Fruit fly (Drosophila melanogaster) whole organism, embryonic: ENCODE measurements around the gene Obp19d.
A peak's percentile ranks its signal among the peaks of the same experiment; 100 is the strongest.

Experiments used
- BEAF-32 ChIP-seq: fragments of 200-800 bp; sonication (Bioruptor generic); optimal IDR thresholded peaks from 3 replicates; lab custom pipeline; 2017; ENCODE audit warnings: missing biosample characterization, missing genetic modification characterization, mild to moderate bottlenecking, moderate library complexity, missing genetic modification reagents
- Bgb ChIP-seq: fragments of 200-800 bp; sonication (Bioruptor generic); IDR thresholded peaks from 2 replicates; pipeline ENCODE4 v1.3.6; 2022; ENCODE audit warnings: missing biosample characterization, missing genetic modification characterization; ENCODE audit not compliant: partially characterized antibody
- Blimp-1 ChIP-seq: fragments of 200-800 bp; sonication (Bioruptor generic); optimal IDR thresholded peaks from 3 replicates; lab custom pipeline; 2018; ENCODE audit warnings: missing biosample characterization, missing genetic modification characterization, mild to moderate bottlenecking, moderate library complexity, missing genetic modification reagents
- CG10431 ChIP-seq: fragments of 200-800 bp; sonication (Bioruptor generic); optimal IDR thresholded peaks from 3 replicates; lab custom pipeline; 2018; ENCODE audit warnings: missing biosample characterization, mild to moderate bottlenecking, missing genetic modification characterization
- CG12155 ChIP-seq: fragments of 200-800 bp; sonication (Bioruptor generic); optimal IDR thresholded peaks from 3 replicates; lab custom pipeline; 2016; ENCODE audit warnings: missing biosample characterization, missing genetic modification characterization
- CG12299 ChIP-seq: fragments of 200-800 bp; sonication (Bioruptor generic); optimal IDR thresholded peaks from 2 replicates; lab custom pipeline; 2018; ENCODE audit warnings: missing biosample characterization, mild to moderate bottlenecking, missing genetic modification characterization
- CG1233 ChIP-seq: fragments of 200-800 bp; sonication (Bioruptor generic); optimal IDR thresholded peaks from 4 replicates; lab custom pipeline; 2018; ENCODE audit warnings: missing biosample characterization, mild to moderate bottlenecking, missing genetic modification characterization
- CG12391 ChIP-seq: fragments of 200-800 bp; sonication (Bioruptor generic); optimal IDR thresholded peaks from 3 replicates; lab custom pipeline; 2018; ENCODE audit warnings: missing biosample characterization, mild to moderate bottlenecking, missing genetic modification characterization, moderate library complexity
- CG13296 ChIP-seq: fragments of 200-800 bp; sonication (Bioruptor generic); optimal IDR thresholded peaks from 3 replicates; lab custom pipeline; 2018; ENCODE audit warnings: missing biosample characterization, mild to moderate bottlenecking, missing genetic modification characterization
- CG15073 ChIP-seq: fragments of 200-800 bp; sonication (Bioruptor generic); optimal IDR thresholded peaks from 2 replicates; lab custom pipeline; 2016; ENCODE audit warnings: missing biosample characterization, missing genetic modification characterization
- CG15696 ChIP-seq: fragments of 200-800 bp; sonication (Bioruptor generic); optimal IDR thresholded peaks from 2 replicates; lab custom pipeline; 2019; ENCODE audit warnings: missing biosample characterization, mild to moderate bottlenecking, missing genetic modification characterization, moderate library complexity
- CG1647 ChIP-seq: fragments of 200-800 bp; sonication (Bioruptor generic); optimal IDR thresholded peaks from 3 replicates; lab custom pipeline; 2016; ENCODE audit warnings: missing biosample characterization, missing genetic modification characterization
- CG16779 ChIP-seq: fragments of 200-800 bp; sonication (Bioruptor generic); IDR thresholded peaks from 2 replicates; pipeline ENCODE4 v1.3.6; 2022; ENCODE audit warnings: missing biosample characterization, missing genetic modification characterization
- CG16813 ChIP-seq: fragments of 200-800 bp; sonication (Bioruptor generic); IDR thresholded peaks from 3 replicates; pipeline ENCODE4 v1.3.6; 2022; ENCODE audit warnings: missing biosample characterization, missing genetic modification characterization; ENCODE audit not compliant: partially characterized antibody
- CG2129 ChIP-seq: fragments of 200-800 bp; sonication (Bioruptor generic); IDR thresholded peaks from 2 replicates; pipeline ENCODE4 v1.3.6; 2022; ENCODE audit warnings: missing biosample characterization, missing genetic modification characterization; ENCODE audit not compliant: partially characterized antibody
- CG2199 ChIP-seq: fragments of 200-800 bp; sonication (Bioruptor generic); IDR thresholded peaks from 3 replicates; pipeline ENCODE4 v1.3.6; 2022; ENCODE audit warnings: missing biosample characterization, missing genetic modification characterization
- CG2889 ChIP-seq: fragments of 200-800 bp; sonication (Bioruptor generic); IDR thresholded peaks from 3 replicates; pipeline ENCODE4 v1.3.6; 2022; ENCODE audit warnings: missing biosample characterization, missing genetic modification characterization
- CG31441 ChIP-seq: fragments of 200-800 bp; sonication (Bioruptor generic); IDR thresholded peaks from 2 replicates; pipeline ENCODE4 v1.3.6; 2022; ENCODE audit warnings: missing biosample characterization, missing genetic modification characterization
- CG32767 ChIP-seq: fragments of 200-800 bp; sonication (Bioruptor generic); IDR thresholded peaks from 2 replicates; pipeline ENCODE4 v1.3.6; 2022; ENCODE audit warnings: missing biosample characterization, missing genetic modification characterization
- CG3407 ChIP-seq: fragments of 200-800 bp; sonication (Bioruptor generic); optimal IDR thresholded peaks from 2 replicates; lab custom pipeline; 2018; ENCODE audit warnings: missing biosample characterization, mild to moderate bottlenecking, missing genetic modification characterization
- CG34224 ChIP-seq: fragments of 200-800 bp; sonication (Bioruptor generic); IDR thresholded peaks from 3 replicates; pipeline ENCODE4 v1.3.6; 2022; ENCODE audit warnings: missing biosample characterization, missing genetic modification characterization; ENCODE audit not compliant: partially characterized antibody
- CG43689 ChIP-seq: fragments of 200-800 bp; sonication (Bioruptor generic); IDR thresholded peaks from 2 replicates; pipeline ENCODE4 v1.3.6; 2022; ENCODE audit warnings: missing biosample characterization, missing genetic modification characterization
- CG4617 ChIP-seq: fragments of 200-800 bp; sonication (Bioruptor generic); optimal IDR thresholded peaks from 3 replicates; lab custom pipeline; 2016; ENCODE audit warnings: missing biosample characterization, missing genetic modification characterization, borderline replicate concordance
- CG4707 ChIP-seq: fragments of 200-800 bp; sonication (Bioruptor generic); optimal IDR thresholded peaks from 2 replicates; lab custom pipeline; 2018; ENCODE audit warnings: missing biosample characterization, mild to moderate bottlenecking, missing genetic modification characterization, moderate library complexity
- CG5953 ChIP-seq: fragments of 200-800 bp; sonication (Bioruptor generic); IDR thresholded peaks from 2 replicates; pipeline ENCODE4 v1.3.6; 2022; ENCODE audit warnings: missing biosample characterization, missing genetic modification characterization
- Fer2 ChIP-seq: fragments of 200-800 bp; sonication (Bioruptor generic); optimal IDR thresholded peaks from 2 replicates; lab custom pipeline; 2018; ENCODE audit warnings: missing biosample characterization, mild to moderate bottlenecking, missing genetic modification characterization, moderate library complexity
- Hmr ChIP-seq: fragments of 200-800 bp; sonication (Bioruptor generic); optimal IDR thresholded peaks from 3 replicates; lab custom pipeline; 2017; ENCODE audit warnings: mild to moderate bottlenecking, missing biosample characterization, missing genetic modification reagents, missing genetic modification characterization
- Hr39 ChIP-seq: fragments of >200 bp; optimal IDR thresholded peaks from 2 replicates; lab custom pipeline; 2017
- NC2β ChIP-seq: fragments of 200-800 bp; sonication (Bioruptor generic); optimal IDR thresholded peaks from 2 replicates; lab custom pipeline; 2016; ENCODE audit warnings: missing biosample characterization, missing genetic modification characterization
- Opbp ChIP-seq: fragments of 200-800 bp; sonication (Bioruptor generic); IDR thresholded peaks from 3 replicates; pipeline ENCODE4 v1.3.6; 2022; ENCODE audit warnings: missing biosample characterization, missing genetic modification characterization; ENCODE audit not compliant: partially characterized antibody
- Optix ChIP-seq: fragments of 200-800 bp; sonication (Bioruptor generic); IDR thresholded peaks from 3 replicates; pipeline ENCODE4 v1.3.6; 2022; ENCODE audit warnings: missing biosample characterization, missing genetic modification characterization
- Pdp1 ChIP-seq, 2 experiments: fragments of 200-800 bp; sonication (Bioruptor generic); optimal IDR thresholded peaks; 3 replicates each; lab custom pipeline; 2016; ENCODE audit warnings: missing biosample characterization in 2 of 2, missing genetic modification characterization in 2 of 2, mild to moderate bottlenecking in 1 of 2, moderate library complexity in 1 of 2
- Sry-β ChIP-seq: fragments of 200-800 bp; sonication (Bioruptor generic); optimal IDR thresholded peaks from 2 replicates; lab custom pipeline; 2018; ENCODE audit warnings: missing biosample characterization, mild to moderate bottlenecking, missing genetic modification characterization, moderate library complexity
- Xrp1 ChIP-seq: fragments of 200-800 bp; sonication (Bioruptor generic); IDR thresholded peaks from 2 replicates; pipeline ENCODE4 v1.3.6; 2022; ENCODE audit warnings: missing biosample characterization, missing genetic modification characterization
- YL-1 ChIP-seq: fragments of 200-800 bp; sonication (Bioruptor generic); optimal IDR thresholded peaks from 3 replicates; lab custom pipeline; 2017; ENCODE audit warnings: missing biosample characterization, mild to moderate bottlenecking, missing genetic modification characterization
- chn ChIP-seq: fragments of 200-800 bp; sonication (Bioruptor generic); optimal IDR thresholded peaks from 2 replicates; lab custom pipeline; 2016; ENCODE audit warnings: missing biosample characterization, missing genetic modification characterization
- ci ChIP-seq: fragments of 200-800 bp; sonication (Bioruptor generic); IDR thresholded peaks from 3 replicates; pipeline ENCODE4 v1.3.6; 2022; ENCODE audit warnings: missing biosample characterization, missing genetic modification characterization
- dimm ChIP-seq: fragments of 200-800 bp; sonication (Bioruptor generic); IDR thresholded peaks from 2 replicates; pipeline ENCODE4 v1.3.6; 2022; ENCODE audit warnings: missing biosample characterization, missing genetic modification characterization
- ems ChIP-seq: fragments of 200-800 bp; sonication (Bioruptor generic); optimal IDR thresholded peaks from 3 replicates; lab custom pipeline; 2016; ENCODE audit warnings: missing biosample characterization, missing genetic modification characterization
- esg ChIP-seq: fragments of 200-800 bp; sonication (Bioruptor generic); conservative IDR thresholded peaks from 2 replicates; pipeline ENCODE4 v1.3.6; 2022; ENCODE audit warnings: missing biosample characterization, missing genetic modification characterization
- fd64A ChIP-seq: fragments of 200-800 bp; sonication (Bioruptor generic); optimal IDR thresholded peaks from 3 replicates; lab custom pipeline; 2018; ENCODE audit warnings: missing biosample characterization, mild to moderate bottlenecking, missing genetic modification characterization
- gro ChIP-seq: fragments of 200-800 bp; sonication (Bioruptor generic); optimal IDR thresholded peaks from 2 replicates; lab custom pipeline; 2016; ENCODE audit warnings: missing biosample characterization, missing genetic modification characterization
- hbn ChIP-seq: fragments of 200-800 bp; sonication (Bioruptor generic); IDR thresholded peaks from 2 replicates; pipeline ENCODE4 v1.3.6; 2022; ENCODE audit warnings: missing biosample characterization, missing genetic modification characterization; ENCODE audit not compliant: partially characterized antibody
- nerfin-1 ChIP-seq: fragments of 200-800 bp; sonication (Bioruptor generic); optimal IDR thresholded peaks from 3 replicates; lab custom pipeline; 2019; ENCODE audit warnings: missing biosample characterization, mild to moderate bottlenecking, missing genetic modification characterization, moderate library complexity
- pita ChIP-seq: fragments of 200-800 bp; sonication (Bioruptor generic); optimal IDR thresholded peaks from 2 replicates; lab custom pipeline; 2017; ENCODE audit warnings: missing biosample characterization, mild to moderate bottlenecking, missing genetic modification characterization
- pum ChIP-seq: fragments of 200-800 bp; sonication (Bioruptor generic); optimal IDR thresholded peaks from 2 replicates; lab custom pipeline; 2016; ENCODE audit warnings: missing biosample characterization, missing genetic modification characterization
- sens ChIP-seq: fragments of 200-800 bp; sonication (Bioruptor generic); peaks from one replicate; lab custom pipeline; 2016; ENCODE audit warnings: missing biosample characterization, missing genetic modification characterization
- sna ChIP-seq: fragments of 200-800 bp; sonication (Bioruptor generic); IDR thresholded peaks from 2 replicates; pipeline ENCODE4 v1.3.6; 2022; ENCODE audit warnings: missing biosample characterization, missing genetic modification characterization; ENCODE audit not compliant: partially characterized antibody
- sqz ChIP-seq: fragments of 200-800 bp; sonication (Bioruptor generic); optimal IDR thresholded peaks from 3 replicates; lab custom pipeline; 2018; ENCODE audit warnings: missing biosample characterization, mild to moderate bottlenecking, missing genetic modification characterization
- ssp ChIP-seq: fragments of 200-800 bp; sonication (Bioruptor generic); IDR thresholded peaks from 2 replicates; pipeline ENCODE4 v1.3.6; 2022; ENCODE audit warnings: missing biosample characterization, missing genetic modification characterization
- tna ChIP-seq: fragments of 200-800 bp; sonication (Bioruptor generic); IDR thresholded peaks from 2 replicates; pipeline ENCODE4 v1.3.6; 2022; ENCODE audit warnings: missing biosample characterization, missing genetic modification characterization; ENCODE audit not compliant: partially characterized antibody

Obp19d gene

DNA sequence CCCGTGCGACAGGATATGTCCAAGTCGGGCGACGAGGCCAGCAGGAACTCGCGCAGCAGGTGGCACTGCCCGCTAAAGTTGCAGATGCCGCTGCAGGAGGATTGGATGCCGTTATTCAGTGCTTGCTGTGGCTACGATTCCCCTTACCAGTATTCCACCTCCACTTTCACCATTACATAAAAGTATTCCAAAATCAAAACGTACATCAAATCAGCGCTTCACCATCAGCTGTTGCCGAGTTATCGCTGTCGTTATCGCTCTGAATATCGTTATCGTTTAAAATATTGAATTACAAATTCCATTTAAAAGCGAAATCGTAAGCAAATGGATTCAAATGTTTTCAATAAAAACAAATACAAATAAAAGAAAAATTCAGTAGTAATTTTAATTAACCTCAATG is 7.4 kb downstream of the Obp19d start, which contains the start of gene CG15456 (continued):
- no peak for TF ChIP-seq chn (GFP tag; lab: Kevin White, UChicago)
- TF ChIP-seq dimm (GFP tag; lab: Robert Waterston, UW), result no peak
- TF ChIP-seq CG12299 (tag; lab: Kevin White, UChicago), result no peak
- TF ChIP-seq CG15073 (GFP tag; lab: Kevin White, UChicago), result no peak
- TF ChIP-seq Hr39 (lab: Kevin White, UChicago), result no peak
- peak; percentile 73; the same call in 2 of the 3 replicates for TF ChIP-seq Opbp (GFP tag; lab: Robert Waterston, UW)
- no peak for TF ChIP-seq Xrp1 (GFP tag; lab: Robert Waterston, UW)
- no peak for TF ChIP-seq YL-1 (GFP tag; lab: Kevin White, UChicago)
- TF ChIP-seq tna, result no peak
- TF ChIP-seq Fer2 (tag; lab: Kevin White, UChicago), result no peak
- TF ChIP-seq CG3407 (GFP tag; lab: Kevin White, UChicago), result no peak
- no peak for TF ChIP-seq sqz (GFP tag; lab: Kevin White, UChicago)
- no peak for TF ChIP-seq ci (GFP tag; lab: Robert Waterston, UW)
- no peak for TF ChIP-seq CG31441 (GFP tag; lab: Robert Waterston, UW)
- no peak for TF ChIP-seq Optix
- TF ChIP-seq sens (GFP tag; lab: Kevin White, UChicago), result peak; percentile 78
- no peak for TF ChIP-seq CG12391
- no peak for TF ChIP-seq CG13296 (GFP tag; lab: Kevin White, UChicago)
- TF ChIP-seq CG4617, result no peak
- TF ChIP-seq CG34224 (GFP tag; lab: Robert Waterston, UW), result peak; percentile 87
- TF ChIP-seq BEAF-32, result peak; percentile 44
- no peak for TF ChIP-seq CG16779 (GFP tag; lab: Robert Waterston, UW)
- no peak for TF ChIP-seq Hmr (GFP tag; lab: Kevin White, UChicago)
- TF ChIP-seq nerfin-1, result no peak
- no peak for TF ChIP-seq gro (GFP tag; lab: Kevin White, UChicago)
- TF ChIP-seq CG10431 (GFP tag; lab: Kevin White, UChicago), result no peak
- no peak for TF ChIP-seq Sry-β (GFP tag; lab: Kevin White, UChicago)
- peak; percentile 64 for TF ChIP-seq CG16813 (GFP tag; lab: Robert Waterston, UW)
- TF ChIP-seq CG5953 (GFP tag; lab: Robert Waterston, UW), result no peak
- TF ChIP-seq fd64A (GFP tag; lab: Kevin White, UChicago), result no peak
- no peak for TF ChIP-seq pum (GFP tag; lab: Kevin White, UChicago)
- TF ChIP-seq hbn (GFP tag; lab: Robert Waterston, UW), result peak; percentile 24; the same call in 1 of the 2 replicates
- no peak for TF ChIP-seq CG43689 (GFP tag; lab: Robert Waterston, UW)
- peak in 1 of 2 experiments; percentile 97 for TF ChIP-seq Pdp1 (GFP tag; optimal IDR thresholded peaks at IDR 0.05; lab: Kevin White, UChicago)
- TF ChIP-seq pita (GFP tag; lab: Kevin White, UChicago), result no peak
- TF ChIP-seq CG2129 (GFP tag; lab: Robert Waterston, UW), result no peak
- TF ChIP-seq esg, result no peak
- TF ChIP-seq Bgb, result no peak
- no peak for TF ChIP-seq Blimp-1
- no peak for TF ChIP-seq CG15696 (tag; lab: Kevin White, UChicago)
- no peak for TF ChIP-seq CG1647 (GFP tag; lab: Kevin White, UChicago)
- TF ChIP-seq CG2889 (GFP tag; lab: Robert Waterston, UW), result no peak
- TF ChIP-seq CG12155 (GFP tag; lab: Kevin White, UChicago), result no peak
- no peak for TF ChIP-seq ssp (GFP tag; lab: Robert Waterston, UW)
- no peak for TF ChIP-seq CG1233
- TF ChIP-seq CG2199 (GFP tag; lab: Robert Waterston, UW), result no peak
- TF ChIP-seq ems (GFP tag; lab: Kevin White, UChicago), result no peak
- TF ChIP-seq NC2β (GFP tag; lab: Kevin White, UChicago), result no peak
- TF ChIP-seq CG32767 (GFP tag; lab: Robert Waterston, UW), result no peak
- TF ChIP-seq sna (GFP tag; lab: Robert Waterston, UW), result peak; percentile 41
- no peak for TF ChIP-seq CG4707
